Worm (Caenorhabditis elegans) whole organism, L2 larva: ENCODE results near the gene srz-54.

ENCODE experiments used
- C34F6.9 ChIP-seq: fragments of 150-350 bp; optimal IDR thresholded peaks from 2 replicates; lab custom pipeline; 2014; ENCODE audit warnings: missing biosample characterization, missing genetic modification characterization
- F13H6.1 ChIP-seq: sonication (generic microtip); optimal IDR thresholded peaks from 2 replicates; lab custom pipeline; 2016; ENCODE audit warnings: missing genetic modification characterization, missing compliant biosample characterization
- R02D3.7 ChIP-seq: fragments of 150-350 bp; optimal IDR thresholded peaks from 2 replicates; lab custom pipeline; 2014; ENCODE audit warnings: missing biosample characterization, missing genetic modification characterization
- Y55F3AM.14 ChIP-seq: fragments of 200-800 bp; sonication (Bioruptor generic); optimal IDR thresholded peaks from 2 replicates; lab custom pipeline; 2018; ENCODE audit warnings: mild to moderate bottlenecking, missing genetic modification characterization, missing compliant biosample characterization
- ZK546.5 ChIP-seq: sonication (generic microtip); optimal IDR thresholded peaks from 2 replicates; lab custom pipeline; 2017; ENCODE audit warnings: missing biosample characterization, missing genetic modification characterization
- alr-1 ChIP-seq: fragments of 150-350 bp; optimal IDR thresholded peaks from 2 replicates; lab custom pipeline; 2014; ENCODE audit warnings: missing biosample characterization, missing genetic modification characterization
- aly-2 ChIP-seq: fragments of 150-350 bp; optimal IDR thresholded peaks from 2 replicates; lab custom pipeline; 2014; ENCODE audit warnings: missing biosample characterization, missing genetic modification characterization
- blmp-1 ChIP-seq: sonication (generic microtip); optimal IDR thresholded peaks from 2 replicates; lab custom pipeline; 2017; ENCODE audit warnings: missing genetic modification characterization, mild to moderate bottlenecking, missing compliant biosample characterization, antibody characterized with exemption, moderate library complexity; ENCODE audit not compliant: insufficient read depth
- ceh-16 ChIP-seq: fragments of 150-350 bp; optimal IDR thresholded peaks from 2 replicates; lab custom pipeline; 2014; ENCODE audit warnings: missing biosample characterization, missing genetic modification characterization
- ceh-82 ChIP-seq: fragments of 150-350 bp; optimal IDR thresholded peaks from 2 replicates; lab custom pipeline; 2014; ENCODE audit warnings: missing biosample characterization, missing genetic modification characterization
- crh-2 ChIP-seq: sonication (generic microtip); optimal IDR thresholded peaks from 2 replicates; lab custom pipeline; 2017; ENCODE audit warnings: missing biosample characterization, missing genetic modification characterization
- dmd-4 ChIP-seq: sonication (generic microtip); optimal IDR thresholded peaks from 2 replicates; lab custom pipeline; 2017; ENCODE audit warnings: missing biosample characterization, missing genetic modification characterization
- egl-27 ChIP-seq: sonication (generic microtip); optimal IDR thresholded peaks from 3 replicates; lab custom pipeline; 2017; ENCODE audit warnings: missing biosample characterization, missing genetic modification reagents, missing genetic modification characterization
- elt-1 ChIP-seq: fragments of 150-350 bp; optimal IDR thresholded peaks from 2 replicates; lab custom pipeline; 2014; ENCODE audit warnings: missing biosample characterization, missing genetic modification characterization
- fos-1 ChIP-seq: fragments of 150-350 bp; optimal IDR thresholded peaks from 2 replicates; lab custom pipeline; 2014; ENCODE audit warnings: missing biosample characterization, missing genetic modification characterization
- gmeb-1 ChIP-seq: fragments of 150-350 bp; optimal IDR thresholded peaks from 2 replicates; lab custom pipeline; 2014; ENCODE audit warnings: missing biosample characterization, missing genetic modification characterization
- lin-11 ChIP-seq: fragments of 150-350 bp; sonication (generic microtip); optimal IDR thresholded peaks from 2 replicates; lab custom pipeline; 2014; ENCODE audit warnings: missing biosample characterization, missing genetic modification characterization, inconsistent platforms, mixed read lengths
- lin-13 ChIP-seq: fragments of 150-350 bp; optimal IDR thresholded peaks from 2 replicates; lab custom pipeline; 2014; ENCODE audit warnings: missing biosample characterization, missing genetic modification reagents, missing genetic modification characterization
- lin-39 ChIP-seq: fragments of 150-350 bp; optimal IDR thresholded peaks from 2 replicates; lab custom pipeline; 2014; ENCODE audit warnings: missing biosample characterization, missing genetic modification reagents, missing genetic modification characterization
- lsy-2 ChIP-seq, 2 experiments: fragments of 150-350 bp in 1 of 2; sonication (generic microtip) in 1 of 2; optimal IDR thresholded peaks; 2 replicates each; lab custom pipeline; 2014 to 2017; ENCODE audit warnings: missing biosample characterization in 2 of 2, missing genetic modification characterization in 2 of 2
- mab-5 ChIP-seq: fragments of 150-350 bp; optimal IDR thresholded peaks from 2 replicates; lab custom pipeline; 2014; ENCODE audit warnings: missing biosample characterization, missing genetic modification characterization
- mdl-1 ChIP-seq, 2 experiments: fragments of 150-350 bp in 1 of 2; sonication (generic microtip) in 1 of 2; optimal IDR thresholded peaks; 2 replicates each; lab custom pipeline; 2017; ENCODE audit warnings: missing biosample characterization in 2 of 2, missing genetic modification characterization in 2 of 2
- nhr-10 ChIP-seq: sonication (generic microtip); optimal IDR thresholded peaks from 2 replicates; lab custom pipeline; 2017; ENCODE audit warnings: missing biosample characterization, missing genetic modification characterization
- nhr-11 ChIP-seq: fragments of 150-350 bp; optimal IDR thresholded peaks from 2 replicates; lab custom pipeline; 2014; ENCODE audit warnings: missing biosample characterization, missing genetic modification characterization
- nhr-129 ChIP-seq: fragments of 150-350 bp; optimal IDR thresholded peaks from 2 replicates; lab custom pipeline; 2014; ENCODE audit warnings: missing biosample characterization, missing genetic modification characterization
- nhr-21 ChIP-seq: fragments of 150-350 bp; optimal IDR thresholded peaks from 2 replicates; lab custom pipeline; 2014; ENCODE audit warnings: missing biosample characterization, missing genetic modification characterization
- nhr-23 ChIP-seq: fragments of 150-350 bp; optimal IDR thresholded peaks from 2 replicates; lab custom pipeline; 2014; ENCODE audit warnings: missing biosample characterization, missing genetic modification reagents, missing genetic modification characterization
- nhr-237 ChIP-seq: fragments of 150-350 bp; optimal IDR thresholded peaks from 2 replicates; lab custom pipeline; 2014; ENCODE audit warnings: missing biosample characterization, missing genetic modification characterization
- nhr-25 ChIP-seq: fragments of 150-350 bp; sonication (generic microtip); optimal IDR thresholded peaks from 3 replicates; lab custom pipeline; 2014; ENCODE audit warnings: missing biosample characterization, missing genetic modification characterization
- nhr-6 ChIP-seq: fragments of 150-350 bp; optimal IDR thresholded peaks from 2 replicates; lab custom pipeline; 2014; ENCODE audit warnings: missing biosample characterization, missing genetic modification characterization
- nhr-77 ChIP-seq: fragments of 150-350 bp; optimal IDR thresholded peaks from 2 replicates; lab custom pipeline; 2014; ENCODE audit warnings: missing biosample characterization, missing genetic modification characterization
- peb-1 ChIP-seq: fragments of 150-350 bp; optimal IDR thresholded peaks from 2 replicates; lab custom pipeline; 2014; ENCODE audit warnings: missing biosample characterization, missing genetic modification characterization
- sem-4 ChIP-seq: fragments of 150-350 bp; optimal IDR thresholded peaks from 2 replicates; lab custom pipeline; 2014; ENCODE audit warnings: missing biosample characterization, missing genetic modification reagents, missing genetic modification characterization
- skn-1 ChIP-seq: sonication (generic microtip); optimal IDR thresholded peaks from 2 replicates; lab custom pipeline; 2017; ENCODE audit warnings: missing biosample characterization, missing genetic modification characterization
- sma-3 ChIP-seq: sonication (generic microtip); optimal IDR thresholded peaks from 2 replicates; lab custom pipeline; 2016; ENCODE audit warnings: missing genetic modification reagents, missing genetic modification characterization, missing compliant biosample characterization
- snpc-4 ChIP-seq: fragments of 150-350 bp; optimal IDR thresholded peaks from 2 replicates; lab custom pipeline; 2014; ENCODE audit warnings: missing biosample characterization, missing genetic modification characterization
- unc-55 ChIP-seq: fragments of 150-350 bp; sonication (generic microtip); optimal IDR thresholded peaks from 3 replicates; lab custom pipeline; 2014; ENCODE audit warnings: missing biosample characterization, missing genetic modification reagents, missing genetic modification characterization
- unc-62 ChIP-seq: fragments of 150-350 bp; optimal IDR thresholded peaks from 2 replicates; lab custom pipeline; 2014; ENCODE audit warnings: missing biosample characterization, missing genetic modification reagents, missing genetic modification characterization
- zag-1 ChIP-seq: fragments of 150-350 bp; optimal IDR thresholded peaks from 2 replicates; lab custom pipeline; 2014; ENCODE audit warnings: missing biosample characterization, missing genetic modification characterization
- ztf-1 ChIP-seq: fragments of 200-800 bp; sonication (Bioruptor generic); conservative IDR thresholded peaks from 2 replicates; pipeline ENCODE4 v1.3.6; 2022; ENCODE audit warnings: missing genetic modification characterization, missing compliant biosample characterization
- ztf-4 ChIP-seq: fragments of 150-350 bp; optimal IDR thresholded peaks from 2 replicates; lab custom pipeline; 2014; ENCODE audit warnings: missing biosample characterization, missing genetic modification characterization

srz-54 gene

ce11 chrV:16954766-16955165, 25.7 kb upstream of the srz-54 start, which contains the start of gene srh-206:
srh-206 (minus strand) TSS chrV:16954866.
- TF ChIP-seq nhr-129 = no peak
- no peak for TF ChIP-seq zag-1
- no peak for TF ChIP-seq nhr-10 (tag; lab: Kevin White, UChicago)

DNA sequence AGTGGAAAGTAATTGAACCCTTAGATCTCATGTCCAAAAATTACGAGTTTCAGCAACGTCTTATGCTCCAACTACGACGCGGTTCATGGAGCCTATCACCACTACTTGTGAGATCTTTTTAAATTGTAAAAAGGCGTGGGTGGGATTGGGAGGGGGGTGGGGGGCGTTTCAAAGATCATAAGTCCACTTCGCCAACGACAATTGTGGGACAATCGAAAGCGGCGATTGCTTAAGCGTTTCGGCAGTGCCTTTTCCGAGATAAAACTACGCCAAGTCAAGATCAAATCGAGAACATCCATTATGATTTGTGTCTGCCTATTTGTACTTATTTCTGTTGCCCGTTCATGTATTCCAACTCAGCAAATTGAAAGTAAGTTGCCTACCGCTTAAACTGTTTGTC, 24.2 kb upstream of the srz-54 start, which contains the start of gene clec-239:
Gene clec-239, plus strand, starts transcription at position 301 of the 400 bp plus-strand sequence.
- TF ChIP-seq unc-62 (GFP tag; lab: Kevin White, UChicago) (no peak), alr-1 (no peak), nhr-11 (tag; lab: Kevin White, UChicago) (no peak), zag-1 (no peak), snpc-4 (tag; lab: Kevin White, UChicago) (no peak), skn-1 (tag; lab: Kevin White, UChicago) (no peak), nhr-10 (tag; lab: Kevin White, UChicago) (no peak), fos-1 (tag; lab: Kevin White, UChicago) (no peak), sma-3 (GFP tag; lab: Kevin White, UChicago) (no peak), lin-11 (tag; lab: Kevin White, UChicago) (no peak), crh-2 (no peak), ZK546.5 (tag; lab: Kevin White, UChicago) (no peak), R02D3.7 (tag; lab: Kevin White, UChicago) (no peak), ceh-16 (no peak), nhr-77 (tag; lab: Kevin White, UChicago) (no peak), aly-2 (tag; lab: Kevin White, UChicago) (no peak)
- TF ChIP-seq, all 48 proteins: peak for 0

- no peak for TF ChIP-seq sem-4
- TF ChIP-seq skn-1 (tag; lab: Kevin White, UChicago) = no peak
- TF ChIP-seq lsy-2 (tag; optimal IDR thresholded peaks at IDR 0.05; lab: Kevin White, UChicago) = no peak
- no peak for TF ChIP-seq nhr-77 (tag; lab: Kevin White, UChicago)
- no peak for TF ChIP-seq ZK546.5 (tag; lab: Kevin White, UChicago)
- no peak for TF ChIP-seq nhr-10 (tag; lab: Kevin White, UChicago)
- TF ChIP-seq nhr-129 = no peak
- TF ChIP-seq unc-55 (GFP tag; lab: Kevin White, UChicago) = no peak
- TF ChIP-seq unc-62 (GFP tag; lab: Kevin White, UChicago) = no peak
- no peak for TF ChIP-seq Y55F3AM.14 (GFP tag; lab: Kevin White, UChicago)
- no peak for TF ChIP-seq dmd-4 (tag; lab: Kevin White, UChicago)
- TF ChIP-seq C34F6.9 = no peak
Measured at ce11 chrV:16958975-16959374, 21.5 kb upstream of the srz-54 start.

- no peak for TF ChIP-seq lin-39
- TF ChIP-seq ZK546.5 (tag; lab: Kevin White, UChicago) = no peak
- TF ChIP-seq unc-55 (GFP tag; lab: Kevin White, UChicago) = peak; percentile 96
- peak; percentile 95 for TF ChIP-seq mab-5
- peak; percentile 93 for TF ChIP-seq nhr-129
- peak; percentile 33 for TF ChIP-seq ceh-16
- TF ChIP-seq elt-1 = no peak
- TF ChIP-seq dmd-4 (tag; lab: Kevin White, UChicago) = peak; percentile 29
- TF ChIP-seq fos-1 (tag; lab: Kevin White, UChicago) = peak; percentile 63
- TF ChIP-seq sma-3 (GFP tag; lab: Kevin White, UChicago) = peak; percentile 92
- peak; percentile 84 to 93 for TF ChIP-seq lsy-2 (tag; optimal IDR thresholded peaks at IDR 0.05; lab: Kevin White, UChicago)
- TF ChIP-seq alr-1 = no peak
- TF ChIP-seq crh-2 = peak; percentile 96
- peak; percentile 83 for TF ChIP-seq nhr-21 (tag; lab: Kevin White, UChicago)
- TF ChIP-seq blmp-1 (tag; lab: Kevin White, UChicago) = peak; percentile 34
- TF ChIP-seq lin-11 (tag; lab: Kevin White, UChicago) = peak; percentile 66
- TF ChIP-seq F13H6.1 = peak; percentile 85
- TF ChIP-seq ceh-82 (tag; lab: Kevin White, UChicago) = peak; percentile 72
- TF ChIP-seq nhr-10 (tag; lab: Kevin White, UChicago) = peak; percentile 69
- TF ChIP-seq gmeb-1 (tag; lab: Kevin White, UChicago) = peak; percentile 99
- peak; percentile 34 for TF ChIP-seq ztf-4 (tag; lab: Kevin White, UChicago)
- peak; percentile 29 for TF ChIP-seq R02D3.7 (tag; lab: Kevin White, UChicago)
- no peak for TF ChIP-seq nhr-23 (tag; lab: Kevin White, UChicago)
- peak; percentile 77 for TF ChIP-seq sem-4
- peak; percentile 84 for TF ChIP-seq egl-27 (tag; lab: Kevin White, UChicago)
- TF ChIP-seq ztf-1 (GFP tag; lab: Robert Waterston, UW) = no peak
- TF ChIP-seq nhr-25 (tag; lab: Kevin White, UChicago) = peak; percentile 84
- TF ChIP-seq lin-13 (GFP tag; lab: Kevin White, UChicago) = peak; percentile 94
- peak; percentile 78 for TF ChIP-seq nhr-6 (tag; lab: Kevin White, UChicago)
- TF ChIP-seq Y55F3AM.14 (GFP tag; lab: Kevin White, UChicago) = peak; percentile 13
- TF ChIP-seq snpc-4 (tag; lab: Kevin White, UChicago) = peak; percentile 93
- TF ChIP-seq nhr-11 (tag; lab: Kevin White, UChicago) = no peak
- TF ChIP-seq zag-1 = peak; percentile 75
- TF ChIP-seq nhr-237 (tag; lab: Kevin White, UChicago) = peak; percentile 64
- no peak for TF ChIP-seq peb-1 (tag; lab: Kevin White, UChicago)
- TF ChIP-seq mdl-1 (tag; optimal IDR thresholded peaks at IDR 0.05; lab: Kevin White, UChicago) = peak in 1 of 2 experiments; percentile 34
- peak; percentile 94 for TF ChIP-seq C34F6.9
- TF ChIP-seq skn-1 (tag; lab: Kevin White, UChicago) = no peak
Measured at ce11 chrV:16965655-16966054, 14.8 kb upstream of the srz-54 start, which contains the start of gene efl-1. efl-1 (minus strand) TSS chrV:16965675.
